Worm (Caenorhabditis elegans) whole organism, L4/young adult: ENCODE data around the gene set-31.

Source experiments
- W03F9.2 ChIP-seq: fragments of 150-350 bp; optimal IDR thresholded peaks from 2 replicates; lab custom pipeline; 2014; ENCODE audit warnings: missing biosample characterization, missing genetic modification characterization
- dao-5 ChIP-seq: sonication (generic microtip); optimal IDR thresholded peaks from 2 replicates; lab custom pipeline; 2016; ENCODE audit warnings: missing genotype, missing genetic modification characterization, moderate library complexity, missing compliant biosample characterization

- TF ChIP-seq dao-5 (tag; lab: Kevin White, UChicago) (no peak), W03F9.2 (tag; lab: Kevin White, UChicago) (no peak)
Measured at ce11 chrV:14427069-14427825, 9.5 kb downstream of the set-31 start.
